Fruit fly (Drosophila melanogaster): ENCODE results near the gene CG18731.
A peak's percentile ranks its signal among the peaks of the same experiment; 100 is the strongest.

The CG18731 gene

DNA sequence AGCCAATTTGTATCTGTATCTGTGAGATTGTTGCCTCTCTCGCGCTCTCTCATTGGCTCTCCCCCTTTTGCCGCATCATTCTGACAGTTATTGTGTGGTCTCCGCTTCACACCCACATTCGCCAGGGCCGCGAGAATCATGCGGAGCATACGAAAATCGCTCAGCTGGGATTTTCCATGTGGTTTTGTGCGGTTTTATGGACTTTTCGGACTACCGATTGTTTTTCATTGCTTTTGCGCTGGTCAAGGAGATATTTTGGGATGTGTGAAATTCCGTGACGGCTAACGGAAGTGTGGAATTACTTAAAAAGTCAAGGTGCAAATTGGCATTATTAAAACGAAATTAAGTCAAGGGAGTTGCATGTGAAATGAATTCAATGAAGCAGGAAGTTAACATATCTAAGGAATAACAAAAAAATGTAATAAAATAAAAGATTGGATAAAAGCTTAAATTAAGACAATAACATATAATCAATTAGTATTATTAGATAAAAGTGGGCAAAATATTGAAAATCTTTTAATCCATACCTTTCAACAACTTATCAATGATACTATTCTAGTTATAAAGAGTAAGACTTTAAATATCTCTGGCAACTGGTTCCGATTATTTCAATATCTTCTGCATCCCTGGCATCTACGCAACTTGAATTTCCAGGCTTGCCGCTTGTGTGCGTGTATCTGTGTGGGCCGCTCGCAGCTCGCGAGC, 47.4 kb downstream of the CG18731 start (continued):
- 0 out of 3 replicates have a peak, but pooled peaks have one; percentile 21 for TF ChIP-seq vnd (GFP tag; IDR thresholded peaks at IDR 0.05; ENCODE audit: partially characterized antibody)
- TF ChIP-seq CG5180 (GFP tag; optimal IDR thresholded peaks at IDR 0.05): no peak
- peak; percentile 36 for TF ChIP-seq Oli (tag; optimal IDR thresholded peaks at IDR 0.05)
- TF ChIP-seq NfI (GFP tag; optimal IDR thresholded peaks at IDR 0.05): no peak
- no peak for TF ChIP-seq CG2116 (GFP tag; optimal IDR thresholded peaks at IDR 0.05)
- peak; percentile 63 for TF ChIP-seq CoRest (tag; optimal IDR thresholded peaks at IDR 0.05)
- no peak for TF ChIP-seq CG32532 (GFP tag; IDR thresholded peaks at IDR 0.05)
- TF ChIP-seq CG7928 (GFP tag; optimal IDR thresholded peaks at IDR 0.05): peak; percentile 89
- TF ChIP-seq sima (GFP tag; optimal IDR thresholded peaks at IDR 0.05): no peak
- TF ChIP-seq CG13894 (tag; optimal IDR thresholded peaks at IDR 0.05): no peak
- TF ChIP-seq CG33557 (GFP tag; optimal IDR thresholded peaks at IDR 0.05): no peak
- peak; percentile 10 for TF ChIP-seq HLH54F (GFP tag; optimal IDR thresholded peaks at IDR 0.05)
- TF ChIP-seq CG32772 (GFP tag; IDR thresholded peaks at IDR 0.05): no peak
- peak; percentile 49 for TF ChIP-seq CG9932 (GFP tag; IDR thresholded peaks at IDR 0.05)
- TF ChIP-seq wor (GFP tag; IDR thresholded peaks at IDR 0.05): no peak
- TF ChIP-seq CG16815 (GFP tag; optimal IDR thresholded peaks at IDR 0.05): peak; percentile 58
- TF ChIP-seq CG18262 (tag; optimal IDR thresholded peaks at IDR 0.05): peak; percentile 61
- TF ChIP-seq Blimp-1 (GFP tag; optimal IDR thresholded peaks at IDR 0.05): no peak
- no peak for TF ChIP-seq eyg (GFP tag; optimal IDR thresholded peaks at IDR 0.05)
- no peak for TF ChIP-seq tll (GFP tag; optimal IDR thresholded peaks at IDR 0.05)
- no peak for TF ChIP-seq sc (optimal IDR thresholded peaks at IDR 0.05)
- no peak for TF ChIP-seq sc (GFP tag; optimal IDR thresholded peaks at IDR 0.05)
- TF ChIP-seq seq (GFP tag; IDR thresholded peaks at IDR 0.05): no peak
- TF ChIP-seq rib (GFP tag; IDR thresholded peaks at IDR 0.05): no peak
- TF ChIP-seq crp (GFP tag; optimal IDR thresholded peaks at IDR 0.05): peak in 1 of 2 experiments; percentile 50
- peak; percentile 61 for TF ChIP-seq CG11504 (tag; optimal IDR thresholded peaks at IDR 0.05)
- no peak for TF ChIP-seq ranshi (GFP tag; IDR thresholded peaks at IDR 0.05)
- TF ChIP-seq CG10543 (GFP tag; optimal IDR thresholded peaks at IDR 0.05): peak; percentile 23
- TF ChIP-seq gcm (GFP tag; optimal IDR thresholded peaks at IDR 0.05): no peak
- TF ChIP-seq CG31224 (GFP tag; IDR thresholded peaks at IDR 0.05): no peak
- no peak for TF ChIP-seq pan (optimal IDR thresholded peaks at IDR 0.05)
- no peak for TF ChIP-seq pan (GFP tag; optimal IDR thresholded peaks at IDR 0.05 in 1 of 2, IDR thresholded peaks at IDR 0.05 in 1 of 2)
- TF ChIP-seq CG15514 (GFP tag; optimal IDR thresholded peaks at IDR 0.05): peak; percentile 98
- TF ChIP-seq ase (GFP tag; IDR thresholded peaks at IDR 0.05): no peak
- no peak for TF ChIP-seq CG6813 (GFP tag; optimal IDR thresholded peaks at IDR 0.05)
- TF ChIP-seq CG1602 (GFP tag; optimal IDR thresholded peaks at IDR 0.05): peak; percentile 21
- peak; percentile 48; the same call in 1 of the 2 replicates for TF ChIP-seq CG8765 (GFP tag; IDR thresholded peaks at IDR 0.05)
- no peak for TF ChIP-seq ems (GFP tag; optimal IDR thresholded peaks at IDR 0.05)
- no peak for TF ChIP-seq CkIIα-i1 (GFP tag; IDR thresholded peaks at IDR 0.05)
- no peak for TF ChIP-seq CG13296 (GFP tag; optimal IDR thresholded peaks at IDR 0.05)
- TF ChIP-seq insv (GFP tag; optimal IDR thresholded peaks at IDR 0.05): no peak
- TF ChIP-seq CrebB (tag; optimal IDR thresholded peaks at IDR 0.05): no peak
- TF ChIP-seq amos (GFP tag; IDR thresholded peaks at IDR 0.05; ENCODE audit: partially characterized antibody): no peak
- TF ChIP-seq gem (tag; optimal IDR thresholded peaks at IDR 0.05): peak; percentile 63
- TF ChIP-seq Rfx (GFP tag; IDR thresholded peaks at IDR 0.05): peak; percentile 71
- 0 out of 2 replicates have a peak, but pooled peaks have one; percentile 20 for TF ChIP-seq Ptx1 (GFP tag; IDR thresholded peaks at IDR 0.05)
- TF ChIP-seq dm (GFP tag; optimal IDR thresholded peaks at IDR 0.05): no peak
- TF ChIP-seq CG2678 (tag; optimal IDR thresholded peaks at IDR 0.05): peak; percentile 73
- no peak for TF ChIP-seq mld (GFP tag; IDR thresholded peaks at IDR 0.05; ENCODE audit: partially characterized antibody)

Measured in whole organism, embryonic.